Fruit fly (Drosophila melanogaster): ENCODE measurements around the gene kek5.
A peak's percentile ranks its signal among the peaks of the same experiment; 100 is the strongest.

Gene kek5

DNA sequence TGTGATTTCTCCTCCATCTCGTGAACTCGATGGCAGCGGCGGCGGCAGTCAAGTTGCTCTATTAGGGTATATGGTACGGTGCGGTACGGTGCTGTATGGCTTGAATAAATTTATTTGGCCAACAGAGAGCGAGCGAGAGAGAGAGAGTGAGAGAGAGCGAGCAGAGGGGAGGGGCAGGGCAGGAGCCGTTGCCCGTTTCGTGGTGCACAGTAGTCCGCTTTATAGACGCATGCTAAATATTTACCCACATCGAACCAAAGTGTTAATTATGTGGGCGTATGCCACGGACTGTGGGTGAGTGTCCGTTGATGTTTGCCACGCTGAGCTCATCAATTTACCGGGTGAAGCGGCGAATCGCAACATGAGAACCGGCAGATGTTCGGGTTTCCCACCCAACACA, 43.7 kb downstream of the kek5 start:
- peak; percentile 60 for TF ChIP-seq Ets65A (GFP tag)
- no peak for TF ChIP-seq CG2129 (GFP tag; IDR thresholded peaks at IDR 0.05; ENCODE audit: partially characterized antibody)
- no peak for TF ChIP-seq Antp (GFP tag; optimal IDR thresholded peaks at IDR 0.05)
- no peak for TF ChIP-seq vnd (GFP tag; IDR thresholded peaks at IDR 0.05; ENCODE audit: partially characterized antibody)
- no peak for TF ChIP-seq CG2120 (GFP tag; optimal IDR thresholded peaks at IDR 0.05)
- peak; percentile 3 for TF ChIP-seq lab (GFP tag; optimal IDR thresholded peaks at IDR 0.05)
- TF ChIP-seq Dbx (GFP tag; IDR thresholded peaks at IDR 0.05), result no peak
- peak; percentile 10 for TF ChIP-seq Fer1 (GFP tag; optimal IDR thresholded peaks at IDR 0.05)
- no peak for TF ChIP-seq da (GFP tag; optimal IDR thresholded peaks at IDR 0.05)
- TF ChIP-seq Ptx1 (GFP tag; IDR thresholded peaks at IDR 0.05), result 0 out of 2 replicates have a peak, but pooled peaks have one; percentile 12
- TF ChIP-seq Med (GFP tag), result peak; percentile 71
- peak; percentile 31 for TF ChIP-seq CG1832 (GFP tag; optimal IDR thresholded peaks at IDR 0.05)
- peak; percentile 19 for TF ChIP-seq gcm (GFP tag; optimal IDR thresholded peaks at IDR 0.05)
- no peak for TF ChIP-seq CG15073 (GFP tag; optimal IDR thresholded peaks at IDR 0.05)
- peak; percentile 52; the same call in 1 of the 2 replicates for TF ChIP-seq crol (GFP tag; IDR thresholded peaks at IDR 0.05)
- TF ChIP-seq Sin3A (optimal IDR thresholded peaks at IDR 0.05), result no peak
- TF ChIP-seq Nf-YA (GFP tag; IDR thresholded peaks at IDR 0.05), result no peak
- TF ChIP-seq otp (GFP tag; IDR thresholded peaks at IDR 0.05), result 0 out of 3 replicates have a peak, but pooled peaks have one; percentile 20
- no peak for TF ChIP-seq CG9817 (tag; optimal IDR thresholded peaks at IDR 0.05)

DNA sequence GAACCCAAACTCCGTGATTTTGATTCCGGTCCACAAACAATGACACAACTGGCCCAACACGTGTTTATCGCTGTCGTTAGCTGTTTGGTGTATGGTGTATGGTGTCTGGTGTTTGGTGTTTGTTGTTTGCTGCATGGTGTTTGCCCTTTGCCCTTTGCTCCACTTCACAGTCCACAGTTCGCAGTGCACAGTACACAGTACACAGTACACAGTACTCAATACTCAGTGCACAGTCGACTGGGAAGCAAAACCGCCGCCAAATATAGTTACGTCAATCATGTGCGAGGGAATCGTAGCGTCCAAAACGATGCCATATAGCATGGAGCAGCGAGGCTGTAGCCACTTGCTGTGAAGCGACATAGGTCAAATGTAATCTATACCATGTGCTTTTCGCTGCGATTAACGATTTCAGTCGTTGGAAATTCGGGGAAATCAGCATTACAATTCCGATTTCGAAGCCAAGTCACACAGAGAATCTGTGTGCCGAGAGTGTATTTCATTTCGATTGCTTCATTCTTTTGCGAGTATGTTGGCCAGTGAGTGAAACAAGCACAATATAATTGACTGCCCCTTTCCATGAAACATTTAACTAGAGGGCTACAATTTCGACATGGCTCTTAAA, 46.7 kb downstream of the kek5 start:
- TF ChIP-seq CG3163 (GFP tag; optimal IDR thresholded peaks at IDR 0.05) (no peak), CG15601 (tag; optimal IDR thresholded peaks at IDR 0.05) (no peak), CG32532 (GFP tag; IDR thresholded peaks at IDR 0.05) (no peak), Tbp (GFP tag; optimal IDR thresholded peaks at IDR 0.05) (no peak), BtbVII (GFP tag; optimal IDR thresholded peaks at IDR 0.05) (peak; percentile 8), sug (tag; optimal IDR thresholded peaks at IDR 0.05) (peak; percentile 37), gcm2 (GFP tag; optimal IDR thresholded peaks at IDR 0.05) (no peak), CG42726 (GFP tag; IDR thresholded peaks at IDR 0.05; ENCODE audit: partially characterized antibody) (no peak), CG15696 (tag; optimal IDR thresholded peaks at IDR 0.05) (no peak), chinmo (GFP tag; IDR thresholded peaks at IDR 0.05; ENCODE audit: partially characterized antibody) (0 out of 4 replicates have a peak, but pooled peaks have one; percentile 6), CG8290 (GFP tag; optimal IDR thresholded peaks at IDR 0.05) (no peak), CG8290 (tag; optimal IDR thresholded peaks at IDR 0.05) (peak in 1 of 2 experiments; percentile 27), CG18599 (GFP tag; optimal IDR thresholded peaks at IDR 0.05) (peak; percentile 16), Hr51 (GFP tag; optimal IDR thresholded peaks at IDR 0.05) (no peak), CG34376 (GFP tag; optimal IDR thresholded peaks at IDR 0.05) (peak; percentile 49), Dll (GFP tag; IDR thresholded peaks at IDR 0.05; ENCODE audit: partially characterized antibody) (no peak), Pdp1 (GFP tag; optimal IDR thresholded peaks at IDR 0.05) (peak in 1 of 2 experiments; percentile 84), Med (GFP tag) (peak; percentile 64), Hr78 (GFP tag; optimal IDR thresholded peaks at IDR 0.05) (peak in 1 of 2 experiments; percentile 97), CG33557 (GFP tag; optimal IDR thresholded peaks at IDR 0.05) (no peak), CG5180 (GFP tag; optimal IDR thresholded peaks at IDR 0.05) (peak; percentile 66), CG5953 (GFP tag; IDR thresholded peaks at IDR 0.05) (no peak), CG10543 (GFP tag; optimal IDR thresholded peaks at IDR 0.05) (peak; percentile 53), repo (GFP tag; optimal IDR thresholded peaks at IDR 0.05) (no peak), Nf-YC (tag; optimal IDR thresholded peaks at IDR 0.05) (no peak), Fer3 (tag; optimal IDR thresholded peaks at IDR 0.05) (no peak), pita (GFP tag; optimal IDR thresholded peaks at IDR 0.05) (no peak), Dip2 (GFP tag; IDR thresholded peaks at IDR 0.05) (no peak), h (optimal IDR thresholded peaks at IDR 0.05) (no peak)

Data from whole organism, embryonic.